Worm (Caenorhabditis elegans) whole organism, young adult: ENCODE data around the gene K10H10.6.

Experiments
- F39B2.1 ChIP-seq: fragments of 200-800 bp; sonication (Bioruptor generic); IDR thresholded peaks from 2 replicates; pipeline ENCODE4 v1.3.6; 2022; ENCODE audit warnings: missing genetic modification reagents, missing genetic modification characterization, missing compliant biosample characterization
- F55B11.4 ChIP-seq: sonication (generic microtip); optimal IDR thresholded peaks from 2 replicates; lab custom pipeline; 2016; ENCODE audit warnings: missing compliant biosample characterization, missing genetic modification characterization, borderline replicate concordance; ENCODE audit not compliant: insufficient read depth
- hlh-26 ChIP-seq: fragments of 200-800 bp; sonication (Bioruptor generic); conservative IDR thresholded peaks from 2 replicates; pipeline ENCODE4 v1.3.6; 2022; ENCODE audit warnings: missing genetic modification reagents, missing genetic modification characterization, missing compliant biosample characterization
- pbrm-1 ChIP-seq: fragments of 200-800 bp; sonication (Bioruptor generic); IDR thresholded peaks from 2 replicates; pipeline ENCODE4 v1.3.6; 2022; ENCODE audit warnings: missing genetic modification reagents, missing genetic modification characterization, missing compliant biosample characterization
- pha-4 ChIP-seq: fragments of 150-350 bp; sonication (generic microtip); optimal IDR thresholded peaks from 2 replicates; lab custom pipeline; 2014; ENCODE audit warnings: missing biosample characterization, missing genetic modification reagents, missing genetic modification characterization
- rec-8 ChIP-seq, 2 experiments: sonication (generic microtip); optimal IDR thresholded peaks; 2 replicates each; lab custom pipeline; 2016; ENCODE audit warnings: mild to moderate bottlenecking in 2 of 2, missing genetic modification characterization in 2 of 2, missing genetic modification reagents in 2 of 2, missing genotype in 2 of 2, missing biosample characterization in 1 of 2, missing compliant biosample characterization in 1 of 2, moderate library complexity in 1 of 2
- tbx-9 ChIP-seq: sonication (generic microtip); optimal IDR thresholded peaks from 2 replicates; lab custom pipeline; 2016; ENCODE audit warnings: borderline replicate concordance, missing genetic modification characterization, inconsistent platforms, missing compliant biosample characterization

- TF ChIP-seq pbrm-1 (GFP tag; lab: Robert Waterston, UW) (no peak), hlh-26 (GFP tag; lab: Robert Waterston, UW) (no peak), tbx-9 (no peak), pha-4 (tag; lab: Kevin White, UChicago) (no peak), F39B2.1 (no peak), rec-8 (tag; optimal IDR thresholded peaks at IDR 0.05; lab: Kevin White, UChicago) (no peak), F55B11.4 (tag; lab: Kevin White, UChicago) (no peak)
Observed at ce11 chrII:14502997-14503396, at the start of gene K10H10.6.
